Worm (Caenorhabditis elegans) whole organism, late embryonic: Measurements from ENCODE around the gene pdl-1.

ENCODE experiments used
- C08G9.2 ChIP-seq: sonication (generic microtip); optimal IDR thresholded peaks from 2 replicates; lab custom pipeline; 2016; ENCODE audit warnings: mild to moderate bottlenecking, missing genetic modification characterization, moderate library complexity, missing compliant biosample characterization
- C38D4.7 ChIP-seq: fragments of 200-800 bp; sonication (Bioruptor generic); optimal IDR thresholded peaks from 2 replicates; lab custom pipeline; 2018; ENCODE audit warnings: mild to moderate bottlenecking, missing genetic modification characterization, moderate library complexity, missing compliant biosample characterization
- F13H6.1 ChIP-seq: sonication (generic microtip); optimal IDR thresholded peaks from 2 replicates; lab custom pipeline; 2016; ENCODE audit warnings: missing genetic modification characterization, missing compliant biosample characterization
- K02D7.2 ChIP-seq: sonication (generic microtip); optimal IDR thresholded peaks from 2 replicates; lab custom pipeline; 2017; ENCODE audit warnings: mild to moderate bottlenecking, missing genetic modification characterization, missing compliant biosample characterization
- K09A11.1 ChIP-seq: sonication (generic microtip); optimal IDR thresholded peaks from 2 replicates; lab custom pipeline; 2017; ENCODE audit warnings: antibody characterized with exemption, mild to moderate bottlenecking, missing genetic modification characterization, missing compliant biosample characterization; ENCODE audit not compliant: insufficient read depth
- Y22D7AL.16 ChIP-seq: sonication (generic microtip); optimal IDR thresholded peaks from 2 replicates; lab custom pipeline; 2016; ENCODE audit warnings: missing genetic modification characterization, missing compliant biosample characterization
- ahr-1 ChIP-seq: sonication (generic microtip); optimal IDR thresholded peaks from 2 replicates; lab custom pipeline; 2016; ENCODE audit warnings: missing genetic modification characterization, missing compliant biosample characterization
- ceh-14 ChIP-seq: sonication (generic microtip); optimal IDR thresholded peaks from 2 replicates; lab custom pipeline; 2016; ENCODE audit warnings: missing genotype, missing genetic modification characterization, missing compliant biosample characterization
- ceh-18 ChIP-seq: sonication (generic microtip); optimal IDR thresholded peaks from 2 replicates; lab custom pipeline; 2016; ENCODE audit warnings: missing genetic modification characterization, missing compliant biosample characterization
- ceh-19 ChIP-seq: fragments of 200-800 bp; sonication (Bioruptor generic); optimal IDR thresholded peaks from 2 replicates; lab custom pipeline; 2018; ENCODE audit warnings: mild to moderate bottlenecking, missing genetic modification characterization, missing compliant biosample characterization
- ceh-2 ChIP-seq: sonication (generic microtip); optimal IDR thresholded peaks from 2 replicates; lab custom pipeline; 2016; ENCODE audit warnings: missing genotype, missing genetic modification characterization, missing compliant biosample characterization
- ceh-22 ChIP-seq: sonication (generic microtip); optimal IDR thresholded peaks from 2 replicates; lab custom pipeline; 2017; ENCODE audit warnings: missing biosample characterization, missing genetic modification characterization
- ceh-24 ChIP-seq: sonication (generic microtip); optimal IDR thresholded peaks from 2 replicates; lab custom pipeline; 2016; ENCODE audit warnings: mild to moderate bottlenecking, missing genetic modification characterization, missing compliant biosample characterization
- ceh-30 ChIP-seq: fragments of 150-350 bp; optimal IDR thresholded peaks from 2 replicates; lab custom pipeline; 2014; ENCODE audit warnings: missing biosample characterization, missing genetic modification characterization
- ceh-31 ChIP-seq: sonication (generic microtip); optimal IDR thresholded peaks from 2 replicates; lab custom pipeline; 2016; ENCODE audit warnings: missing genetic modification characterization, missing compliant biosample characterization
- ceh-34 ChIP-seq: sonication (generic microtip); optimal IDR thresholded peaks from 2 replicates; lab custom pipeline; 2016; ENCODE audit warnings: mild to moderate bottlenecking, missing genetic modification characterization, missing compliant biosample characterization
- ceh-45 ChIP-seq: fragments of 200-800 bp; sonication (Bioruptor generic); IDR thresholded peaks from 2 replicates; pipeline ENCODE4 v1.3.6; 2022; ENCODE audit warnings: missing genetic modification reagents, missing genetic modification characterization, missing compliant biosample characterization
- ceh-6 ChIP-seq: fragments of 200-800 bp; sonication (Bioruptor generic); optimal IDR thresholded peaks from 2 replicates; lab custom pipeline; 2018; ENCODE audit warnings: mild to moderate bottlenecking, missing genetic modification characterization, missing compliant biosample characterization
- ceh-9 ChIP-seq: sonication (generic microtip); optimal IDR thresholded peaks from 2 replicates; lab custom pipeline; 2016; ENCODE audit warnings: mild to moderate bottlenecking, missing genetic modification characterization, inconsistent platforms, missing compliant biosample characterization
- dmd-4 ChIP-seq: sonication (generic microtip); optimal IDR thresholded peaks from 2 replicates; lab custom pipeline; 2016; ENCODE audit warnings: borderline replicate concordance, missing genetic modification characterization, missing compliant biosample characterization
- elt-4 ChIP-seq: sonication (generic microtip); optimal IDR thresholded peaks from 2 replicates; lab custom pipeline; 2016; ENCODE audit warnings: missing genetic modification characterization, missing compliant biosample characterization
- ets-4 ChIP-seq: sonication (generic microtip); optimal IDR thresholded peaks from 2 replicates; lab custom pipeline; 2016; ENCODE audit warnings: missing genetic modification characterization, missing compliant biosample characterization
- eyg-1 ChIP-seq: sonication (generic microtip); optimal IDR thresholded peaks from 2 replicates; lab custom pipeline; 2016; ENCODE audit warnings: missing genotype, missing genetic modification characterization, missing compliant biosample characterization
- fkh-10 ChIP-seq: fragments of 150-350 bp; optimal IDR thresholded peaks from 2 replicates; lab custom pipeline; 2014; ENCODE audit warnings: missing biosample characterization, missing genetic modification reagents, missing genetic modification characterization
- gmeb-2 ChIP-seq: sonication (generic microtip); optimal IDR thresholded peaks from 2 replicates; lab custom pipeline; 2016; ENCODE audit warnings: missing genetic modification characterization, inconsistent platforms, missing compliant biosample characterization
- hlh-13 ChIP-seq: fragments of 200-800 bp; sonication (Bioruptor generic); optimal IDR thresholded peaks from 2 replicates; lab custom pipeline; 2018; ENCODE audit warnings: mild to moderate bottlenecking, missing genetic modification characterization, missing compliant biosample characterization
- hlh-30 ChIP-seq: sonication (generic microtip); optimal IDR thresholded peaks from 2 replicates; lab custom pipeline; 2017; ENCODE audit warnings: antibody characterized with exemption, missing genetic modification characterization, missing compliant biosample characterization; ENCODE audit not compliant: insufficient read depth
- hlh-8 ChIP-seq: sonication (generic microtip); optimal IDR thresholded peaks from 2 replicates; lab custom pipeline; 2016; ENCODE audit warnings: missing genotype, missing genetic modification characterization, missing compliant biosample characterization
- madf-2 ChIP-seq: sonication (generic microtip); optimal IDR thresholded peaks from 2 replicates; lab custom pipeline; 2017; ENCODE audit warnings: missing genetic modification characterization, missing compliant biosample characterization
- nhr-11 ChIP-seq: fragments of 150-350 bp; optimal IDR thresholded peaks from 2 replicates; lab custom pipeline; 2014; ENCODE audit warnings: missing biosample characterization, missing genetic modification characterization
- npax-4 ChIP-seq: sonication (generic microtip); optimal IDR thresholded peaks from 2 replicates; lab custom pipeline; 2016; ENCODE audit warnings: missing genetic modification characterization, missing compliant biosample characterization
- odd-2 ChIP-seq: sonication (generic microtip); optimal IDR thresholded peaks from 2 replicates; lab custom pipeline; 2017; ENCODE audit warnings: antibody characterized with exemption, mild to moderate bottlenecking, missing genetic modification characterization, missing compliant biosample characterization
- pag-3 ChIP-seq: sonication (generic microtip); optimal IDR thresholded peaks from 2 replicates; lab custom pipeline; 2016; ENCODE audit warnings: missing compliant biosample characterization, missing genetic modification characterization, borderline replicate concordance
- pax-1 ChIP-seq: fragments of 150-350 bp; optimal IDR thresholded peaks from 2 replicates; lab custom pipeline; 2014; ENCODE audit warnings: missing biosample characterization, missing genetic modification characterization
- pha-2 ChIP-seq: sonication (generic microtip); optimal IDR thresholded peaks from 2 replicates; lab custom pipeline; 2017; ENCODE audit warnings: mild to moderate bottlenecking, missing genetic modification characterization, missing compliant biosample characterization
- pros-1 ChIP-seq: fragments of 150-350 bp; optimal IDR thresholded peaks from 2 replicates; lab custom pipeline; 2014; ENCODE audit warnings: missing biosample characterization, missing genetic modification reagents, missing genetic modification characterization
- ref-2 ChIP-seq: sonication (generic microtip); optimal IDR thresholded peaks from 2 replicates; lab custom pipeline; 2016; ENCODE audit warnings: missing genetic modification characterization, missing compliant biosample characterization
- rnt-1 ChIP-seq: sonication (generic microtip); optimal IDR thresholded peaks from 2 replicates; lab custom pipeline; 2016; ENCODE audit warnings: missing genetic modification characterization, missing compliant biosample characterization
- sdc-2 ChIP-seq: sonication (generic microtip); optimal IDR thresholded peaks from 2 replicates; lab custom pipeline; 2016; ENCODE audit warnings: missing genotype, missing genetic modification characterization, missing compliant biosample characterization
- sox-2 ChIP-seq: fragments of 200-800 bp; sonication (Bioruptor generic); IDR thresholded peaks from 2 replicates; pipeline ENCODE4 v1.3.6; 2022; ENCODE audit warnings: missing genetic modification reagents, missing genetic modification characterization, missing compliant biosample characterization
- sox-4 ChIP-seq: sonication (generic microtip); optimal IDR thresholded peaks from 2 replicates; lab custom pipeline; 2017; ENCODE audit warnings: mild to moderate bottlenecking, missing genetic modification characterization, inconsistent platforms, missing compliant biosample characterization
- tbx-2 ChIP-seq: sonication (generic microtip); optimal IDR thresholded peaks from 2 replicates; lab custom pipeline; 2016; ENCODE audit warnings: missing genetic modification characterization, missing compliant biosample characterization
- tbx-7 ChIP-seq: sonication (generic microtip); optimal IDR thresholded peaks from 2 replicates; lab custom pipeline; 2016; ENCODE audit warnings: missing genotype, missing genetic modification characterization, missing compliant biosample characterization
- ttx-3 ChIP-seq: sonication (generic microtip); optimal IDR thresholded peaks from 2 replicates; lab custom pipeline; 2016; ENCODE audit warnings: missing genetic modification reagents, missing genetic modification characterization, missing compliant biosample characterization
- unc-3 ChIP-seq, 2 experiments: fragments of 200-800 bp in 1 of 2; sonication (Bioruptor generic) in 1 of 2; sonication (generic microtip) in 1 of 2; conservative IDR thresholded peaks in 1 of 2; optimal IDR thresholded peaks in 1 of 2; 2 replicates each; pipeline versions ENCODE4 v1.3.6 to Lab custom; 2016 to 2022; ENCODE audit warnings: missing compliant biosample characterization in 2 of 2, missing genetic modification characterization in 2 of 2, missing genetic modification reagents in 1 of 2
- unc-86 ChIP-seq: sonication (generic microtip); optimal IDR thresholded peaks from 2 replicates; lab custom pipeline; 2016; ENCODE audit warnings: missing genetic modification characterization, missing compliant biosample characterization
- ztf-16 ChIP-seq: sonication (generic microtip); optimal IDR thresholded peaks from 2 replicates; lab custom pipeline; 2017; ENCODE audit warnings: missing genetic modification characterization, missing compliant biosample characterization

pdl-1 gene

ce11 chrII:7199308-7199707 lies 15.7 kb downstream of the pdl-1 start, which contains the start of gene E04F6.6:
Gene E04F6.6 (minus strand): TSS chrII:7199565.
- no peak for TF ChIP-seq C08G9.2 (tag; lab: Kevin White, UChicago)
- TF ChIP-seq ztf-16 (tag; lab: Kevin White, UChicago): no peak
- no peak for TF ChIP-seq K09A11.1 (tag; lab: Kevin White, UChicago)
- TF ChIP-seq sdc-2 (tag; lab: Kevin White, UChicago): no peak
- TF ChIP-seq Y22D7AL.16 (tag; lab: Kevin White, UChicago): no peak
- TF ChIP-seq F13H6.1 (tag; lab: Kevin White, UChicago): no peak
- no peak for TF ChIP-seq ceh-9 (tag; lab: Kevin White, UChicago)
- TF ChIP-seq eyg-1: no peak
- TF ChIP-seq ceh-6 (GFP tag; lab: Kevin White, UChicago): no peak
- no peak for TF ChIP-seq dmd-4 (tag; lab: Kevin White, UChicago)
- TF ChIP-seq ceh-34 (tag; lab: Kevin White, UChicago): no peak
- no peak for TF ChIP-seq ref-2 (tag; lab: Kevin White, UChicago)
- TF ChIP-seq hlh-13 (GFP tag; lab: Kevin White, UChicago): no peak
- TF ChIP-seq tbx-2 (tag; lab: Kevin White, UChicago): no peak
- no peak for TF ChIP-seq ceh-22 (tag; lab: Kevin White, UChicago)
- TF ChIP-seq ceh-31 (tag; lab: Kevin White, UChicago): no peak
- TF ChIP-seq, all 69 proteins: peak for 0

- TF ChIP-seq ceh-31 (tag; lab: Kevin White, UChicago) (peak; percentile 71), sdc-2 (tag; lab: Kevin White, UChicago) (peak; percentile 69), ref-2 (tag; lab: Kevin White, UChicago) (peak; percentile 77), pha-2 (tag; lab: Kevin White, UChicago) (peak; percentile 78), odd-2 (tag; lab: Kevin White, UChicago) (no peak), ahr-1 (tag; lab: Kevin White, UChicago) (peak; percentile 83), sox-4 (tag; lab: Kevin White, UChicago) (peak; percentile 85), pag-3 (tag; lab: Kevin White, UChicago) (peak; percentile 8), ets-4 (tag; lab: Kevin White, UChicago) (peak; percentile 52), ceh-30 (no peak), fkh-10 (GFP tag; lab: Kevin White, UChicago) (no peak), ceh-19 (GFP tag; lab: Kevin White, UChicago) (peak; percentile 90), nhr-11 (tag; lab: Kevin White, UChicago) (no peak), ceh-14 (peak; percentile 91), unc-3 (GFP tag; conservative IDR thresholded peaks at IDR 0.05; lab: Robert Waterston, UW) (peak; percentile 90), unc-3 (tag; optimal IDR thresholded peaks at IDR 0.05; lab: Kevin White, UChicago) (peak; percentile 66), rnt-1 (peak; percentile 87), elt-4 (tag; lab: Kevin White, UChicago) (no peak), hlh-8 (peak; percentile 44), sox-2 (GFP tag; lab: Robert Waterston, UW) (peak; percentile 87), ceh-24 (tag; lab: Kevin White, UChicago) (peak; percentile 74), ceh-9 (tag; lab: Kevin White, UChicago) (peak; percentile 72), unc-86 (tag; lab: Kevin White, UChicago) (peak; percentile 75), K02D7.2 (peak; percentile 74), npax-4 (peak; percentile 84), pros-1 (no peak), C08G9.2 (tag; lab: Kevin White, UChicago) (peak; percentile 76), ceh-45 (peak; percentile 84), ceh-6 (GFP tag; lab: Kevin White, UChicago) (peak; percentile 86), pax-1 (tag; lab: Kevin White, UChicago) (no peak), eyg-1 (peak; percentile 80), ceh-34 (tag; lab: Kevin White, UChicago) (peak; percentile 84), hlh-30 (tag; lab: Kevin White, UChicago) (peak; percentile 73), ceh-2 (peak; percentile 78), C38D4.7 (peak; percentile 87), F13H6.1 (tag; lab: Kevin White, UChicago) (peak; percentile 89), dmd-4 (tag; lab: Kevin White, UChicago) (peak; percentile 79), madf-2 (tag; lab: Kevin White, UChicago) (peak; percentile 85), tbx-7 (peak; percentile 71), ttx-3 (tag; lab: Kevin White, UChicago) (peak; percentile 77), gmeb-2 (tag; lab: Kevin White, UChicago) (peak; percentile 78), ceh-22 (tag; lab: Kevin White, UChicago) (no peak), Y22D7AL.16 (tag; lab: Kevin White, UChicago) (peak; percentile 84), ceh-18 (tag; lab: Kevin White, UChicago) (peak; percentile 76)
These were observed 16.5 kb downstream of the pdl-1 start, which contains the start of gene pcrg-1 for ce11 chrII:7200051-7200599. Gene pcrg-1 (plus strand): TSS chrII:7200549.
